Fruit fly (Drosophila melanogaster) whole organism, embryonic: Measurements from ENCODE around the gene CG34409.
A peak's percentile ranks its signal among the peaks of the same experiment; 100 is the strongest.

Source experiments
- Bdp1 ChIP-seq: fragments of 200-800 bp; sonication (Bioruptor generic); optimal IDR thresholded peaks from 3 replicates; lab custom pipeline; 2016; ENCODE audit warnings: missing biosample characterization, missing genetic modification characterization
- CG1024 ChIP-seq: fragments of 200-800 bp; sonication (Bioruptor generic); IDR thresholded peaks from 2 replicates; pipeline ENCODE4 v1.3.6; 2022; ENCODE audit warnings: missing biosample characterization, missing genetic modification characterization
- CG10274 ChIP-seq: fragments of 200-800 bp; sonication (Bioruptor generic); optimal IDR thresholded peaks from 3 replicates; lab custom pipeline; 2017; ENCODE audit warnings: missing biosample characterization, mild to moderate bottlenecking, missing genetic modification characterization
- CG10959 ChIP-seq: fragments of 200-800 bp; sonication (Bioruptor generic); IDR thresholded peaks from 2 replicates; pipeline ENCODE4 v1.3.6; 2022; ENCODE audit warnings: missing biosample characterization, missing genetic modification characterization
- CG13775 ChIP-seq: fragments of 200-800 bp; sonication (Bioruptor generic); optimal IDR thresholded peaks from 3 replicates; lab custom pipeline; 2017; ENCODE audit warnings: missing biosample characterization, mild to moderate bottlenecking, missing genetic modification characterization
- CG15073 ChIP-seq: fragments of 200-800 bp; sonication (Bioruptor generic); optimal IDR thresholded peaks from 2 replicates; lab custom pipeline; 2016; ENCODE audit warnings: missing biosample characterization, missing genetic modification characterization
- CG1529 ChIP-seq: fragments of 200-800 bp; sonication (Bioruptor generic); optimal IDR thresholded peaks from 3 replicates; lab custom pipeline; 2018; ENCODE audit warnings: missing biosample characterization, missing genetic modification characterization
- CG16779 ChIP-seq: fragments of 200-800 bp; sonication (Bioruptor generic); IDR thresholded peaks from 2 replicates; pipeline ENCODE4 v1.3.6; 2022; ENCODE audit warnings: missing biosample characterization, missing genetic modification characterization
- CG17612 ChIP-seq: fragments of 200-800 bp; sonication (Bioruptor generic); IDR thresholded peaks from 2 replicates; pipeline ENCODE4 v1.3.6; 2022; ENCODE audit warnings: missing biosample characterization, missing genetic modification characterization
- CG1792 ChIP-seq: fragments of 200-800 bp; sonication (Bioruptor generic); optimal IDR thresholded peaks from 2 replicates; lab custom pipeline; 2016; ENCODE audit warnings: missing biosample characterization, missing genetic modification characterization
- CG1832 ChIP-seq: fragments of 200-800 bp; sonication (Bioruptor generic); optimal IDR thresholded peaks from 2 replicates; lab custom pipeline; 2017; ENCODE audit warnings: missing biosample characterization, mild to moderate bottlenecking, missing genetic modification characterization, inconsistent platforms
- CG2199 ChIP-seq: fragments of 200-800 bp; sonication (Bioruptor generic); IDR thresholded peaks from 3 replicates; pipeline ENCODE4 v1.3.6; 2022; ENCODE audit warnings: missing biosample characterization, missing genetic modification characterization
- CG3163 ChIP-seq: fragments of 200-800 bp; sonication (Bioruptor generic); optimal IDR thresholded peaks from 3 replicates; lab custom pipeline; 2016; ENCODE audit warnings: missing biosample characterization, missing genetic modification characterization
- CG32532 ChIP-seq: fragments of 200-800 bp; sonication (Bioruptor generic); IDR thresholded peaks from 2 replicates; pipeline ENCODE4 v1.3.6; 2022; ENCODE audit warnings: missing biosample characterization, missing genetic modification characterization
- CG3407 ChIP-seq: fragments of 200-800 bp; sonication (Bioruptor generic); optimal IDR thresholded peaks from 2 replicates; lab custom pipeline; 2018; ENCODE audit warnings: missing biosample characterization, mild to moderate bottlenecking, missing genetic modification characterization
- CG4360 ChIP-seq: fragments of 200-800 bp; sonication (Bioruptor generic); IDR thresholded peaks from 2 replicates; pipeline ENCODE4 v1.3.6; 2022; ENCODE audit warnings: missing biosample characterization, missing genetic modification characterization
- CG5245 ChIP-seq: fragments of 200-800 bp; sonication (Bioruptor generic); optimal IDR thresholded peaks from 3 replicates; lab custom pipeline; 2016; ENCODE audit warnings: missing biosample characterization, missing genetic modification characterization
- CG6813 ChIP-seq: fragments of 200-800 bp; sonication (Bioruptor generic); optimal IDR thresholded peaks from 2 replicates; lab custom pipeline; 2017; ENCODE audit warnings: missing biosample characterization, missing genetic modification characterization, mild to moderate bottlenecking, moderate library complexity, missing genetic modification reagents
- CG8388 ChIP-seq: fragments of 200-800 bp; sonication (Bioruptor generic); optimal IDR thresholded peaks from 2 replicates; lab custom pipeline; 2019; ENCODE audit warnings: missing biosample characterization, mild to moderate bottlenecking, missing genetic modification characterization, moderate library complexity
- CG9215 ChIP-seq: fragments of 200-800 bp; sonication (Bioruptor generic); IDR thresholded peaks from 2 replicates; pipeline ENCODE4 v1.3.6; 2022; ENCODE audit warnings: missing biosample characterization, missing genetic modification characterization
- D19A ChIP-seq: fragments of 200-800 bp; optimal IDR thresholded peaks from 3 replicates; lab custom pipeline; 2019; ENCODE audit warnings: missing biosample characterization, mild to moderate bottlenecking, missing genetic modification characterization, moderate library complexity
- Dad ChIP-seq: fragments of 200-800 bp; sonication (Bioruptor generic); optimal IDR thresholded peaks from 3 replicates; lab custom pipeline; 2016; ENCODE audit warnings: missing biosample characterization, missing genetic modification characterization
- Dek ChIP-seq: fragments of 200-800 bp; sonication (Bioruptor generic); optimal IDR thresholded peaks from 3 replicates; lab custom pipeline; 2019; ENCODE audit warnings: missing biosample characterization, mild to moderate bottlenecking, missing genetic modification characterization, moderate library complexity
- Dll ChIP-seq: fragments of 200-800 bp; sonication (Bioruptor generic); IDR thresholded peaks from 4 replicates; pipeline ENCODE4 v1.3.6; 2022; ENCODE audit warnings: missing biosample characterization, missing genetic modification characterization; ENCODE audit not compliant: partially characterized antibody
- H15 ChIP-seq: fragments of 200-800 bp; sonication (Bioruptor generic); IDR thresholded peaks from 3 replicates; pipeline ENCODE4 v1.3.6; 2022; ENCODE audit warnings: missing biosample characterization, missing genetic modification characterization
- HmgZ ChIP-seq: fragments of 200-800 bp; sonication (Bioruptor generic); optimal IDR thresholded peaks from 2 replicates; lab custom pipeline; 2018; ENCODE audit warnings: missing biosample characterization, mild to moderate bottlenecking, missing genetic modification characterization
- Lim3 ChIP-seq: fragments of 200-800 bp; sonication (Bioruptor generic); IDR thresholded peaks from 2 replicates; pipeline ENCODE4 v1.3.6; 2022; ENCODE audit warnings: missing biosample characterization, missing genetic modification characterization
- MESR4 ChIP-seq: fragments of 200-800 bp; sonication (Bioruptor generic); optimal IDR thresholded peaks from 2 replicates; lab custom pipeline; 2018; ENCODE audit warnings: missing biosample characterization, mild to moderate bottlenecking, missing genetic modification characterization, moderate library complexity
- Oaz ChIP-seq: fragments of 200-800 bp; sonication (Bioruptor generic); IDR thresholded peaks from 2 replicates; pipeline ENCODE4 v1.3.6; 2022; ENCODE audit warnings: missing biosample characterization, missing genetic modification characterization
- Opbp ChIP-seq: fragments of 200-800 bp; sonication (Bioruptor generic); IDR thresholded peaks from 3 replicates; pipeline ENCODE4 v1.3.6; 2022; ENCODE audit warnings: missing biosample characterization, missing genetic modification characterization; ENCODE audit not compliant: partially characterized antibody
- Scr ChIP-seq: fragments of 200-800 bp; sonication (Bioruptor generic); IDR thresholded peaks from 2 replicates; pipeline ENCODE4 v1.3.6; 2022; ENCODE audit warnings: missing biosample characterization, missing genetic modification characterization; ENCODE audit not compliant: partially characterized antibody
- Spps ChIP-seq: fragments of 200-800 bp; sonication (Bioruptor generic); optimal IDR thresholded peaks from 2 replicates; lab custom pipeline; 2018; ENCODE audit warnings: missing biosample characterization, mild to moderate bottlenecking, missing genetic modification characterization
- amos ChIP-seq: fragments of 200-800 bp; sonication (Bioruptor generic); IDR thresholded peaks from 2 replicates; pipeline ENCODE4 v1.3.6; 2022; ENCODE audit warnings: missing biosample characterization, missing genetic modification characterization; ENCODE audit not compliant: partially characterized antibody
- ap ChIP-seq: fragments of 200-800 bp; sonication (Bioruptor generic); IDR thresholded peaks from 2 replicates; pipeline ENCODE4 v1.3.6; 2022; ENCODE audit warnings: missing biosample characterization, missing genetic modification characterization
- ash1 ChIP-seq: fragments of 200-800 bp; sonication (Bioruptor generic); optimal IDR thresholded peaks from 2 replicates; lab custom pipeline; 2018; ENCODE audit warnings: missing biosample characterization, mild to moderate bottlenecking, missing genetic modification characterization
- ato ChIP-seq: fragments of 200-800 bp; sonication (Bioruptor generic); IDR thresholded peaks from 2 replicates; pipeline ENCODE4 v1.3.6; 2022; ENCODE audit warnings: missing biosample characterization, missing genetic modification characterization; ENCODE audit not compliant: partially characterized antibody
- bcd ChIP-seq: fragments of 200-800 bp; sonication (Bioruptor generic); optimal IDR thresholded peaks from 2 replicates; lab custom pipeline; 2017; ENCODE audit warnings: missing biosample characterization, mild to moderate bottlenecking, missing genetic modification characterization
- btn ChIP-seq: fragments of 200-800 bp; sonication (Bioruptor generic); optimal IDR thresholded peaks from 2 replicates; lab custom pipeline; 2016; ENCODE audit warnings: missing biosample characterization, missing genetic modification characterization
- croc ChIP-seq: fragments of 200-800 bp; sonication (Bioruptor generic); conservative IDR thresholded peaks from 3 replicates; pipeline ENCODE4 v1.3.6; 2022; ENCODE audit warnings: missing biosample characterization, missing genetic modification characterization
- da ChIP-seq: fragments of 200-800 bp; sonication (Bioruptor generic); optimal IDR thresholded peaks from 2 replicates; lab custom pipeline; 2016; ENCODE audit warnings: missing biosample characterization, missing genetic modification characterization
- dmrt11E ChIP-seq: fragments of 200-800 bp; sonication (Bioruptor generic); optimal IDR thresholded peaks from 3 replicates; lab custom pipeline; 2018; ENCODE audit warnings: missing biosample characterization, mild to moderate bottlenecking, missing genetic modification characterization, moderate library complexity
- ham ChIP-seq: fragments of 200-800 bp; sonication (Bioruptor generic); IDR thresholded peaks from 2 replicates; pipeline ENCODE4 v1.3.6; 2022; ENCODE audit warnings: missing biosample characterization, missing genetic modification characterization
- hkb ChIP-seq, 2 experiments: fragments of 200-800 bp in 1 of 2; fragments of >200 bp in 1 of 2; sonication (Bioruptor generic) in 1 of 2; IDR thresholded peaks in 1 of 2; optimal IDR thresholded peaks in 1 of 2; 2 replicates each; pipeline versions ENCODE4 v1.3.6 to Lab custom; 2017 to 2022; ENCODE audit warnings: missing biosample characterization in 1 of 2, missing genetic modification characterization in 1 of 2
- knrl ChIP-seq: fragments of 200-800 bp; sonication (Bioruptor generic); IDR thresholded peaks from 3 replicates; pipeline ENCODE4 v1.3.6; 2022; ENCODE audit warnings: missing biosample characterization, missing genetic modification characterization; ENCODE audit not compliant: partially characterized antibody
- org-1 ChIP-seq: fragments of 200-800 bp; sonication (Bioruptor generic); optimal IDR thresholded peaks from 2 replicates; lab custom pipeline; 2017; ENCODE audit warnings: missing biosample characterization, missing genetic modification characterization
- phol ChIP-seq: fragments of 200-800 bp; sonication (Bioruptor generic); optimal IDR thresholded peaks from 3 replicates; lab custom pipeline; 2018; ENCODE audit warnings: missing biosample characterization, mild to moderate bottlenecking, missing genetic modification characterization, moderate library complexity
- trem ChIP-seq: fragments of 200-800 bp; optimal IDR thresholded peaks from 3 replicates; lab custom pipeline; 2019; ENCODE audit warnings: missing biosample characterization, mild to moderate bottlenecking, missing genetic modification characterization, moderate library complexity
- ttk ChIP-seq: fragments of 200-800 bp; sonication (Bioruptor generic); IDR thresholded peaks from 2 replicates; pipeline ENCODE4 v2.1.2; 2022; ENCODE audit warnings: missing biosample characterization, missing genetic modification characterization
- twi ChIP-seq: fragments of 200-800 bp; optimal IDR thresholded peaks from 2 replicates; lab custom pipeline; 2019; ENCODE audit warnings: missing biosample characterization, mild to moderate bottlenecking, missing genetic modification characterization, moderate library complexity
- wek ChIP-seq: fragments of 200-800 bp; sonication (Bioruptor generic); optimal IDR thresholded peaks from 3 replicates; lab custom pipeline; 2018; ENCODE audit warnings: missing biosample characterization, mild to moderate bottlenecking, missing genetic modification characterization, moderate library complexity
- zen2 ChIP-seq: fragments of 200-800 bp; sonication (Bioruptor generic); IDR thresholded peaks from 3 replicates; pipeline ENCODE4 v1.3.6; 2022; ENCODE audit warnings: missing biosample characterization, missing genetic modification characterization; ENCODE audit not compliant: partially characterized antibody

The CG34409 gene

dm6 chr3R:9740713-9741112, 5.5 kb downstream of the CG34409 start, which contains the start of gene Pnn (continued):
- TF ChIP-seq Dll (GFP tag; lab: Robert Waterston, UW), result peak; percentile 91
- no peak for TF ChIP-seq Lim3
- TF ChIP-seq Spps, result no peak
- TF ChIP-seq Bdp1 (GFP tag; lab: Kevin White, UChicago), result no peak
- no peak for TF ChIP-seq CG3163 (GFP tag; lab: Kevin White, UChicago)
- no peak for TF ChIP-seq CG5245 (GFP tag; lab: Kevin White, UChicago)
- TF ChIP-seq CG6813 (GFP tag; lab: Kevin White, UChicago), result no peak
- TF ChIP-seq wek, result no peak
- TF ChIP-seq CG1832 (GFP tag; lab: Kevin White, UChicago), result no peak
- no peak for TF ChIP-seq CG8388 (GFP tag; lab: Kevin White, UChicago)
- no peak for TF ChIP-seq H15 (GFP tag; lab: Robert Waterston, UW)
- TF ChIP-seq CG1024 (GFP tag; lab: Robert Waterston, UW), result no peak
- TF ChIP-seq amos (GFP tag; lab: Robert Waterston, UW), result peak; percentile 93
- peak; percentile 75 for TF ChIP-seq MESR4 (GFP tag; lab: Kevin White, UChicago)
- no peak for TF ChIP-seq croc (GFP tag; lab: Robert Waterston, UW)
- TF ChIP-seq dmrt11E (tag; lab: Kevin White, UChicago), result no peak
- peak; percentile 81; the same call in 1 of the 2 replicates for TF ChIP-seq ato (GFP tag; lab: Robert Waterston, UW)
- TF ChIP-seq CG9215 (GFP tag; lab: Robert Waterston, UW), result no peak
- no peak for TF ChIP-seq bcd (GFP tag; lab: Kevin White, UChicago)
- TF ChIP-seq ham (GFP tag; lab: Robert Waterston, UW), result no peak
- TF ChIP-seq CG16779, result no peak
- peak; percentile 67 for TF ChIP-seq trem (tag; lab: Kevin White, UChicago)
- TF ChIP-seq CG3407 (GFP tag; lab: Kevin White, UChicago), result no peak
- TF ChIP-seq CG13775 (GFP tag; lab: Kevin White, UChicago), result no peak
- no peak for TF ChIP-seq CG4360 (GFP tag; lab: Robert Waterston, UW)
- TF ChIP-seq CG2199 (GFP tag; lab: Robert Waterston, UW), result no peak
- no peak for TF ChIP-seq Dad (GFP tag; lab: Kevin White, UChicago)
- TF ChIP-seq da (GFP tag; lab: Kevin White, UChicago), result no peak
- no peak for TF ChIP-seq CG17612
- TF ChIP-seq Oaz (GFP tag; lab: Robert Waterston, UW), result no peak
- TF ChIP-seq org-1, result no peak
- no peak for TF ChIP-seq btn (GFP tag; lab: Kevin White, UChicago)
- TF ChIP-seq twi (tag; lab: Kevin White, UChicago), result no peak
- TF ChIP-seq D19A (tag; lab: Kevin White, UChicago), result no peak
- TF ChIP-seq CG15073 (GFP tag; lab: Kevin White, UChicago), result no peak
- no peak for TF ChIP-seq CG10274 (GFP tag; lab: Kevin White, UChicago)
- TF ChIP-seq Dek (tag; lab: Kevin White, UChicago), result no peak
- peak; percentile 93 for TF ChIP-seq Scr (GFP tag; lab: Robert Waterston, UW)
- TF ChIP-seq ap (GFP tag; lab: Robert Waterston, UW), result no peak
- TF ChIP-seq zen2 (GFP tag; lab: Robert Waterston, UW), result peak; percentile 85
- no peak for TF ChIP-seq CG1529 (GFP tag; lab: Kevin White, UChicago)
- TF ChIP-seq knrl (GFP tag; lab: Robert Waterston, UW), result peak; percentile 92
- TF ChIP-seq hkb (optimal IDR thresholded peaks at IDR 0.05; lab: Kevin White, UChicago), result no peak
- TF ChIP-seq hkb (GFP tag; IDR thresholded peaks at IDR 0.05; lab: Robert Waterston, UW), result no peak
- no peak for TF ChIP-seq CG32532 (GFP tag; lab: Robert Waterston, UW)
- no peak for TF ChIP-seq CG10959
- TF ChIP-seq ash1 (GFP tag; lab: Kevin White, UChicago), result no peak
- TF ChIP-seq phol, result peak; percentile 21
- TF ChIP-seq Opbp (GFP tag; lab: Robert Waterston, UW), result peak; percentile 94
- TF ChIP-seq CG1792, result no peak
- TF ChIP-seq HmgZ (tag; lab: Kevin White, UChicago), result peak; percentile 21
- no peak for TF ChIP-seq ttk (GFP tag; lab: Robert Waterston, UW)
